Worm (Caenorhabditis elegans): Measurements from ENCODE around the gene C09H10.9.

DNA sequence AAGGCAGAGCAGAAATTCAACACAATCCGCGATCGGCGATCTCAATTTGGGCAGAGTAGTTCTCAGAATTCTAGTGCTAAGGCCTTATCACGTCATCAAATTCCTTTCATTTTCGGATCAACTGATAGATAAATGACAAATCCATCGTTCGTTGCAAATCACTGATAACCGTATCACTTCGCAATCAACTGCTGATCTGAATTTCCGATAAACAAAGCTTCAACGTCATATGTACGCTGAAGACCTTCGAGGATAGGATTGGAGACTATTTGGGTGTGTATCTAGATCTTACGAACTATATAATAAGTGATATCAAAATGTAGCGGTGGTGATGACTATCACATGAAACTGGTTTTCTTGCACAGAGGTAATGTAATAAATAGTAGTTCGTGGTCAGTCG lies 47.0 kb upstream of the C09H10.9 start:
- TF ChIP-seq tbx-2 (tag; optimal IDR thresholded peaks at IDR 0.05), result no peak
- no peak for TF ChIP-seq pqm-1 (tag; optimal IDR thresholded peaks at IDR 0.05)
- TF ChIP-seq ama-1 (optimal IDR thresholded peaks at IDR 0.05), result no peak
- TF ChIP-seq T23F11.4 (GFP tag; optimal IDR thresholded peaks at IDR 0.05), result no peak

Measured in whole organism, late embryonic.